Worm (Caenorhabditis elegans) whole organism, early embryonic: ENCODE results near the gene F43C11.8.

Experiments used
- B0310.2 ChIP-seq: sonication (generic microtip); optimal IDR thresholded peaks from 2 replicates; lab custom pipeline; 2016; ENCODE audit warnings: mild to moderate bottlenecking, missing genetic modification characterization, missing compliant biosample characterization
- F13C5.2 ChIP-seq: sonication (generic microtip); optimal IDR thresholded peaks from 2 replicates; lab custom pipeline; 2017; ENCODE audit warnings: mild to moderate bottlenecking, missing genetic modification characterization, inconsistent platforms, missing compliant biosample characterization
- aly-1 ChIP-seq: sonication (generic microtip); optimal IDR thresholded peaks from 2 replicates; lab custom pipeline; 2016; ENCODE audit warnings: missing genetic modification characterization, missing compliant biosample characterization
- ama-1 ChIP-seq: fragments of 150-350 bp; optimal IDR thresholded peaks from 2 replicates; lab custom pipeline; 2014
- ceh-13 ChIP-seq: fragments of 200-800 bp; sonication (Bioruptor generic); optimal IDR thresholded peaks from 2 replicates; lab custom pipeline; 2018; ENCODE audit warnings: mild to moderate bottlenecking, missing genetic modification characterization, missing compliant biosample characterization
- ceh-36 ChIP-seq: sonication (generic microtip); optimal IDR thresholded peaks from 2 replicates; lab custom pipeline; 2016; ENCODE audit warnings: missing genetic modification characterization, inconsistent platforms, missing compliant biosample characterization
- ets-7 ChIP-seq: sonication (generic microtip); optimal IDR thresholded peaks from 2 replicates; lab custom pipeline; 2016; ENCODE audit warnings: missing genotype, missing genetic modification characterization, missing compliant biosample characterization
- flt-1 ChIP-seq: fragments of 200-800 bp; sonication (Bioruptor generic); IDR thresholded peaks from 2 replicates; pipeline ENCODE4 v1.3.6; 2022; ENCODE audit warnings: missing genetic modification characterization, missing compliant biosample characterization
- hmbx-1 ChIP-seq: sonication (generic microtip); optimal IDR thresholded peaks from 2 replicates; lab custom pipeline; 2016; ENCODE audit warnings: mild to moderate bottlenecking, missing genetic modification characterization, missing compliant biosample characterization
- hmg-4 ChIP-seq: fragments of 200-800 bp; sonication (Bioruptor generic); optimal IDR thresholded peaks from 2 replicates; lab custom pipeline; 2018; ENCODE audit warnings: mild to moderate bottlenecking, missing genetic modification characterization, missing compliant biosample characterization
- hnd-1 ChIP-seq: sonication (generic microtip); optimal IDR thresholded peaks from 2 replicates; lab custom pipeline; 2016; ENCODE audit warnings: missing genetic modification characterization, missing compliant biosample characterization
- pes-1 ChIP-seq: fragments of 200-800 bp; sonication (Bioruptor generic); IDR thresholded peaks from 2 replicates; pipeline ENCODE4 v1.3.6; 2022; ENCODE audit warnings: missing genetic modification reagents, missing genetic modification characterization, missing compliant biosample characterization
- scrt-1 ChIP-seq: fragments of 200-800 bp; sonication (Bioruptor generic); IDR thresholded peaks from 2 replicates; pipeline ENCODE4 v1.3.6; 2022; ENCODE audit warnings: missing genetic modification characterization, missing compliant biosample characterization
- sea-1 ChIP-seq: fragments of 200-800 bp; sonication (Bioruptor generic); conservative IDR thresholded peaks from 2 replicates; pipeline ENCODE4 v1.3.6; 2022; ENCODE audit warnings: missing genetic modification characterization, missing compliant biosample characterization
- tbx-11 ChIP-seq: fragments of 200-800 bp; sonication (Bioruptor generic); IDR thresholded peaks from 2 replicates; pipeline ENCODE4 v1.3.6; 2022; ENCODE audit warnings: missing genetic modification characterization, missing compliant biosample characterization
- tbx-37 ChIP-seq: fragments of 200-800 bp; sonication (Bioruptor generic); conservative IDR thresholded peaks from 2 replicates; pipeline ENCODE4 v1.3.6; 2022; ENCODE audit warnings: missing genetic modification reagents, missing genetic modification characterization, missing compliant biosample characterization
- tra-4 ChIP-seq: sonication (generic microtip); optimal IDR thresholded peaks from 2 replicates; lab custom pipeline; 2017; ENCODE audit warnings: missing genetic modification characterization, missing compliant biosample characterization

F43C11.8 gene

DNA sequence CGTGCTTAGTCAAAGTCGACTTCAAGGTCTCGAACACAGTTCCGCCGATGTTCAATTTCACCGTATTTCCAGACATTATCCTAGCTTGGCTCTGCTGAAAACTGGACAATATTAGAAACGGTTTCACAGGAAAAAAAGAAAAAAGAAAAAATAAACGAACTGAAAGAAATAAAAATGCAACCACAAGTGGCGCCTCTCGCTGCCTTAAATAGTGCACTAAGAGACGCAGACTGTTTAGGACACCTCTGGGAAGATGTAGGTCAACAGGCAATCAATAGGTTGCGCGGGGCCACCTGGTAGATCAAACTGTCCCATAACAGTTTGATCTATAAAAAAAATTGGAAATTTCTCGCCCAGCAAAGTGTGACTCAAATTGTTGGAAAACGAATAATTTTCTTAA lies 33.6 kb upstream of the F43C11.8 start, which contains the start of gene B0281.4:
TSS of gene B0281.4 (minus strand) at position 101 of the 400 bp plus-strand sequence.
- TF ChIP-seq flt-1 (GFP tag; lab: Robert Waterston, UW), result no peak
- no peak for TF ChIP-seq tra-4 (tag; lab: Kevin White, UChicago)
- TF ChIP-seq hmbx-1 (tag; lab: Kevin White, UChicago), result no peak
- no peak for TF ChIP-seq hmg-4 (GFP tag; lab: Kevin White, UChicago)
- TF ChIP-seq tbx-37 (GFP tag; lab: Robert Waterston, UW), result no peak
- no peak for TF ChIP-seq scrt-1 (GFP tag; lab: Robert Waterston, UW)
- no peak for TF ChIP-seq ets-7 (tag; lab: Kevin White, UChicago)
- TF ChIP-seq F13C5.2 (tag; lab: Kevin White, UChicago), result no peak
- TF ChIP-seq ceh-13 (GFP tag; lab: Kevin White, UChicago), result no peak
- no peak for TF ChIP-seq sea-1
- no peak for TF ChIP-seq ceh-36 (tag; lab: Kevin White, UChicago)
- no peak for TF ChIP-seq pes-1 (GFP tag; lab: Robert Waterston, UW)
- TF ChIP-seq ama-1 (lab: Kevin White, UChicago), result no peak
- TF ChIP-seq B0310.2, result no peak
- TF ChIP-seq aly-1 (tag; lab: Kevin White, UChicago), result no peak
- no peak for TF ChIP-seq tbx-11 (GFP tag; lab: Robert Waterston, UW)

ce11 chrII:2300861-2301260 lies 31.5 kb upstream of the F43C11.8 start, which contains the start of gene B0281.5:
Gene B0281.5 (minus strand): TSS chrII:2300961.
- TF ChIP-seq pes-1 (GFP tag; lab: Robert Waterston, UW) (no peak), ceh-36 (tag; lab: Kevin White, UChicago) (no peak), ceh-13 (GFP tag; lab: Kevin White, UChicago) (no peak), tbx-11 (GFP tag; lab: Robert Waterston, UW) (no peak), aly-1 (tag; lab: Kevin White, UChicago) (no peak), flt-1 (GFP tag; lab: Robert Waterston, UW) (no peak), hmbx-1 (tag; lab: Kevin White, UChicago) (no peak), F13C5.2 (tag; lab: Kevin White, UChicago) (no peak), scrt-1 (GFP tag; lab: Robert Waterston, UW) (no peak), hmg-4 (GFP tag; lab: Kevin White, UChicago) (no peak), sea-1 (no peak), tra-4 (tag; lab: Kevin White, UChicago) (no peak), ets-7 (tag; lab: Kevin White, UChicago) (no peak)

DNA sequence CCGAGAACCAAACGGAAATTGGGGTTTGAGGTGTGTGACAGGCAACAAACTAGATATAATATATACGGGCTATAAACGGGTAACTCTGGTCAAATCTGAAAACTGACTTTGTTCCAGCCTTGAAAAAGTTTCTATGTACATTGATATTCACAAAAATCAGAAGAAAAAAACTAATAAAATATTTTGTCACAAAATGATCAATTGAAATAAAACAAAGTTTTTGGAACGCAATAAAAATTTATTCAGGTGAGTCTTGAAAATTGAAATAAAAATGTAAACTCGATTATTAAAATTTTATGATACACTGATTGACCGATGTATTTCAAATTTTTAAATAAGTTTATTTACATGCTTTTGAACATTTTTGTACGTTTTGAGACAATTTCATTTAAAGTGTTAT lies 30.0 kb upstream of the F43C11.8 start, which contains the start of gene B0281.6:
TSS of gene B0281.6 (minus strand) at position 101 of the 400 bp plus-strand sequence.
- TF ChIP-seq sea-1, result no peak
- no peak for TF ChIP-seq aly-1 (tag; lab: Kevin White, UChicago)
- no peak for TF ChIP-seq tbx-37 (GFP tag; lab: Robert Waterston, UW)
- no peak for TF ChIP-seq scrt-1 (GFP tag; lab: Robert Waterston, UW)
- no peak for TF ChIP-seq hmbx-1 (tag; lab: Kevin White, UChicago)
- no peak for TF ChIP-seq ets-7 (tag; lab: Kevin White, UChicago)
- no peak for TF ChIP-seq F13C5.2 (tag; lab: Kevin White, UChicago)
- no peak for TF ChIP-seq B0310.2
- TF ChIP-seq ceh-36 (tag; lab: Kevin White, UChicago), result no peak
- TF ChIP-seq pes-1 (GFP tag; lab: Robert Waterston, UW), result no peak
- TF ChIP-seq tbx-11 (GFP tag; lab: Robert Waterston, UW), result no peak
- TF ChIP-seq tra-4 (tag; lab: Kevin White, UChicago), result no peak
- no peak for TF ChIP-seq hnd-1 (tag; lab: Kevin White, UChicago)

DNA sequence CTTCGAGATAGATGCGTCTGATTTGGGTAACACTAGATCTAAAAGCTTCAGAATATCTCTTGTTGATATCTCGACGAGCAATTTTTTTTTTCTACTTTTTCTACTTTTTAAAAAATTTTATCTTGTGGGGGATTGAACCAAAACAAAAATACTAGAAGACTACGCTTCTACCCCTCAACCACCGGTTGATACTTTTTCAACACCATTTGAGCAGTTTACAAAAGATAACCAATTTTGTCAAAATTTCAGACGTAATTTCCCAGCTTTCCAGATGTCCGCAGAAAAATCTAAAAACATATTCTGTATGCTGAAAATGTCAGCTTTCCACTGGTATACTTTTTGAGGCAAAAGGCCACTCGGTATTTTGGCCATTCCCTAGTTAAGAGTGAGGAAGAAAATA lies 27.7 kb upstream of the F43C11.8 start:
- no peak for TF ChIP-seq hmg-4 (GFP tag; lab: Kevin White, UChicago)
- no peak for TF ChIP-seq flt-1 (GFP tag; lab: Robert Waterston, UW)
- TF ChIP-seq tra-4 (tag; lab: Kevin White, UChicago), result no peak
- no peak for TF ChIP-seq ceh-13 (GFP tag; lab: Kevin White, UChicago)
- no peak for TF ChIP-seq sea-1
- TF ChIP-seq F13C5.2 (tag; lab: Kevin White, UChicago), result no peak

DNA sequence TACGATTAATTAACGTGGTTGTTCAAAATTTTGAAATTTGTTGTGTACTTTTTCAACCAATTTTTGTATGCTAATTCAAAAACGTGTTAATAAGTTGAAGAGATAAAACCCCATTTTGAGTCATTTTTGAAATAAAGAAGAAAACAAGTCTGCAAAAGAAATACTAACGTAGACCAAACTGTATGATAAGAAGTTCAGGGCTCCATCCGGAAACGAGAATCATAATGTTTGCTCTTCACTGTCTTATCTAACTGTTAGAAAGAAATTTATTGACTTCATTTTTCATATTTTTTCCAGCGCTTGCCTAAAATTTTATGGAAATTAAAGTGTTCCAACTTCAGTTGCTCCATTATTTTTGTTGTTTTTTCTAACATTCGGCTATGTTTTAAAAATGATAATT lies 26.8 kb upstream of the F43C11.8 start:
- TF ChIP-seq B0310.2 (no peak), F13C5.2 (tag; lab: Kevin White, UChicago) (no peak), ets-7 (tag; lab: Kevin White, UChicago) (no peak), hmg-4 (GFP tag; lab: Kevin White, UChicago) (no peak), scrt-1 (GFP tag; lab: Robert Waterston, UW) (no peak), ceh-36 (tag; lab: Kevin White, UChicago) (no peak), tbx-11 (GFP tag; lab: Robert Waterston, UW) (no peak)

ce11 chrII:2306741-2307140 lies 25.6 kb upstream of the F43C11.8 start, which contains the start of gene B0281.3:
Gene B0281.3 (plus strand): TSS chrII:2307041.
- no peak for TF ChIP-seq tbx-37 (GFP tag; lab: Robert Waterston, UW)

DNA sequence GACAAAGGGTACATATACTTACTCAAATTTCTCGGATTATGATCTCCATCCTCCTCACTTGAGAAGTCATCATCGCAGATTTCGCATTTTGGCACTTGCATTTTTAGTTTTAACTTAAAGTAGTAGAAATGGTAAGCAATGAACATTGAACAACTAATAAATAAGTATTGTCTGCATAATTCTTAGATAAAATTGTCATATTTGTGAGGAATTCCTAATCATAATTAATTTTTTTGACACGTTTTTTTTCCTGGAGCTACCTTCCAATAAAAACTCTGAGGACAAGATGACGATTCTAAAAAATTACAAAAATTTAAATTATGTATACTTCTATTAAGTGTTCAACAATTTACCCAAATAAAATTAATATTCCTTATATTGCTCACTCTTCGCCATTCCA lies 19.6 kb upstream of the F43C11.8 start, which contains the start of the genes trim-21 and B0281.1:
TSS of gene trim-21 (minus strand) at position 101 of the 400 bp plus-strand sequence.
TSS of gene B0281.1 (plus strand) at position 321 of the 400 bp plus-strand sequence.
- TF ChIP-seq ama-1 (lab: Kevin White, UChicago) (no peak), ets-7 (tag; lab: Kevin White, UChicago) (no peak), pes-1 (GFP tag; lab: Robert Waterston, UW) (no peak), flt-1 (GFP tag; lab: Robert Waterston, UW) (no peak), tbx-37 (GFP tag; lab: Robert Waterston, UW) (no peak), B0310.2 (no peak), F13C5.2 (tag; lab: Kevin White, UChicago) (no peak), aly-1 (tag; lab: Kevin White, UChicago) (no peak), ceh-36 (tag; lab: Kevin White, UChicago) (no peak), hnd-1 (tag; lab: Kevin White, UChicago) (no peak), hmbx-1 (tag; lab: Kevin White, UChicago) (no peak)
